Fruit fly (Drosophila melanogaster) whole organism, embryonic: ENCODE measurements around the gene Rab26.

Source experiments
- CG11504 ChIP-seq: fragments of 200-800 bp; sonication (Bioruptor generic); optimal IDR thresholded peaks from 3 replicates; lab custom pipeline; 2019; ENCODE audit warnings: missing biosample characterization, mild to moderate bottlenecking, missing genetic modification characterization, moderate library complexity
- CG13424 ChIP-seq: fragments of 200-800 bp; sonication (Bioruptor generic); optimal IDR thresholded peaks from 2 replicates; lab custom pipeline; 2019; ENCODE audit warnings: missing biosample characterization, mild to moderate bottlenecking, missing genetic modification characterization, moderate library complexity
- CG18599 ChIP-seq: fragments of 200-800 bp; sonication (Bioruptor generic); optimal IDR thresholded peaks from 3 replicates; lab custom pipeline; 2017; ENCODE audit warnings: missing biosample characterization, missing genetic modification characterization, mild to moderate bottlenecking, moderate library complexity, missing genetic modification reagents
- CG7556 ChIP-seq: fragments of 200-800 bp; sonication (Bioruptor generic); optimal IDR thresholded peaks from 2 replicates; lab custom pipeline; 2017; ENCODE audit warnings: missing biosample characterization, mild to moderate bottlenecking, missing genetic modification characterization
- D19A ChIP-seq: fragments of 200-800 bp; optimal IDR thresholded peaks from 3 replicates; lab custom pipeline; 2019; ENCODE audit warnings: missing biosample characterization, mild to moderate bottlenecking, missing genetic modification characterization, moderate library complexity
- Nf-YC ChIP-seq: fragments of 200-800 bp; optimal IDR thresholded peaks from 3 replicates; lab custom pipeline; 2019; ENCODE audit warnings: missing biosample characterization, mild to moderate bottlenecking, missing genetic modification characterization, moderate library complexity
- PHDP ChIP-seq: fragments of 200-800 bp; sonication (Bioruptor generic); optimal IDR thresholded peaks from 3 replicates; lab custom pipeline; 2018; ENCODE audit warnings: missing biosample characterization, mild to moderate bottlenecking, missing genetic modification characterization, moderate library complexity
- gem ChIP-seq: fragments of 200-800 bp; sonication (Bioruptor generic); optimal IDR thresholded peaks from 2 replicates; lab custom pipeline; 2019; ENCODE audit warnings: missing biosample characterization, mild to moderate bottlenecking, missing genetic modification characterization, moderate library complexity
- mirr ChIP-seq: fragments of 200-800 bp; sonication (Bioruptor generic); optimal IDR thresholded peaks from 3 replicates; lab custom pipeline; 2018; ENCODE audit warnings: missing biosample characterization, mild to moderate bottlenecking, missing genetic modification characterization
- pum ChIP-seq: fragments of 200-800 bp; sonication (Bioruptor generic); optimal IDR thresholded peaks from 2 replicates; lab custom pipeline; 2016; ENCODE audit warnings: missing biosample characterization, missing genetic modification characterization
- sd ChIP-seq: fragments of 200-800 bp; sonication (Bioruptor generic); optimal IDR thresholded peaks from 3 replicates; lab custom pipeline; 2018; ENCODE audit warnings: missing biosample characterization, mild to moderate bottlenecking, missing genetic modification characterization, moderate library complexity
- unpg ChIP-seq: fragments of 200-800 bp; sonication (Bioruptor generic); optimal IDR thresholded peaks from 3 replicates; lab custom pipeline; 2018; ENCODE audit warnings: missing biosample characterization, mild to moderate bottlenecking, missing genetic modification characterization, moderate library complexity

Rab26 gene

dm6 chr3L:21383440-21383839 lies 64.9 kb downstream of the Rab26 start (continued):
- peak; percentile 45 for TF ChIP-seq gem
- TF ChIP-seq mirr (GFP tag; lab: Kevin White, UChicago): no peak
- TF ChIP-seq CG11504 (tag; lab: Kevin White, UChicago): peak; percentile 42
- TF ChIP-seq PHDP (tag; lab: Kevin White, UChicago): peak; percentile 16
- no peak for TF ChIP-seq pum
- TF ChIP-seq CG18599 (GFP tag; lab: Kevin White, UChicago): peak; percentile 11
- peak; percentile 58 for TF ChIP-seq sd (tag; lab: Kevin White, UChicago)
- TF ChIP-seq Nf-YC: no peak
- TF ChIP-seq CG13424 (tag; lab: Kevin White, UChicago): peak; percentile 4
- no peak for TF ChIP-seq D19A (tag; lab: Kevin White, UChicago)
- TF ChIP-seq unpg: peak; percentile 2
- peak; percentile 29 for TF ChIP-seq CG7556 (GFP tag; lab: Kevin White, UChicago)
